Worm (Caenorhabditis elegans) whole organism, L4 larva: ENCODE data around the gene sdha-1.

Source experiments
- F26F4.8 ChIP-seq: fragments of 200-800 bp; sonication (Bioruptor generic); conservative IDR thresholded peaks from 2 replicates; pipeline ENCODE4 v1.3.6; 2022; ENCODE audit warnings: missing genetic modification characterization, missing compliant biosample characterization
- aly-2 ChIP-seq: sonication (generic microtip); optimal IDR thresholded peaks from 2 replicates; lab custom pipeline; 2018; ENCODE audit warnings: missing biosample characterization, missing genetic modification characterization
- cey-2 ChIP-seq: sonication (generic microtip); optimal IDR thresholded peaks from 3 replicates; lab custom pipeline; 2017; ENCODE audit warnings: missing genetic modification characterization, mild to moderate bottlenecking, missing compliant biosample characterization, antibody characterized with exemption, borderline replicate concordance; ENCODE audit not compliant: insufficient read depth
- dpl-1 ChIP-seq: fragments of 150-350 bp; optimal IDR thresholded peaks from 2 replicates; lab custom pipeline; 2014; ENCODE audit warnings: missing biosample characterization, missing genetic modification reagents, missing genetic modification characterization
- nhr-11 ChIP-seq: fragments of 150-350 bp; optimal IDR thresholded peaks from 2 replicates; lab custom pipeline; 2014; ENCODE audit warnings: missing biosample characterization, missing genetic modification characterization
- nhr-76 ChIP-seq: fragments of 150-350 bp; optimal IDR thresholded peaks from 2 replicates; lab custom pipeline; 2014; ENCODE audit warnings: missing biosample characterization, missing genetic modification characterization
- nhr-77 ChIP-seq: fragments of 150-350 bp; optimal IDR thresholded peaks from 2 replicates; lab custom pipeline; 2014; ENCODE audit warnings: missing biosample characterization, missing genetic modification characterization
- php-3 ChIP-seq: fragments of 200-800 bp; sonication (Bioruptor generic); IDR thresholded peaks from 2 replicates; pipeline ENCODE4 v1.3.6; 2022; ENCODE audit warnings: missing genetic modification reagents, missing genetic modification characterization, missing compliant biosample characterization
- skn-1 ChIP-seq: fragments of 150-350 bp; optimal IDR thresholded peaks from 2 replicates; lab custom pipeline; 2014; ENCODE audit warnings: missing biosample characterization, missing genetic modification characterization
- spr-1 ChIP-seq: sonication (generic microtip); optimal IDR thresholded peaks from 2 replicates; lab custom pipeline; 2016; ENCODE audit warnings: mild to moderate bottlenecking, missing genetic modification characterization, missing compliant biosample characterization
- unc-39 ChIP-seq: sonication (generic microtip); optimal IDR thresholded peaks from 2 replicates; lab custom pipeline; 2017; ENCODE audit warnings: missing biosample characterization, missing genetic modification characterization
- ztf-11 ChIP-seq: fragments of 150-350 bp; optimal IDR thresholded peaks from 2 replicates; lab custom pipeline; 2014; ENCODE audit warnings: missing biosample characterization, missing genetic modification characterization
- ztf-7 ChIP-seq: fragments of 150-350 bp; optimal IDR thresholded peaks from 2 replicates; lab custom pipeline; 2014; ENCODE audit warnings: missing biosample characterization, missing genetic modification characterization

DNA sequence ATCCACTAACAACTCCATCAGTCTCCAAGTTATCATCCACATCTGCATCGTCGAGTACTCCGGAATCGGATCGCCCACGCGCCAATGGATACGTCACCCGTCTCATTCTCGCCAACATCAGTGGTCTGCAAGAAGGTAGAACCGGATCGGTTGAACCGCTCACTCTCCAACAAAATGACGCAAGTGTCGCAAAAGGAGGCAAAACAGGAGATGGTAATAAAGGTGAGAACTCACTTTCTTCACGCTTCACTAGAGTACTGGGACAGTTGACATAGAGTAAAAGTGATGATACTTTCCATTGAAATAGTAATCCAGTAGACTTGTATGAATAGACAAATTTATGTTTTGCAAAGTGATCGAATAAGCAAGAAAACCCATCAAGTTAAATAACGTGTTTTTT, 36.7 kb downstream of the sdha-1 start:
- TF ChIP-seq aly-2 (tag; lab: Kevin White, UChicago) (no peak), dpl-1 (no peak), ztf-11 (tag; lab: Kevin White, UChicago) (no peak), ztf-7 (tag; lab: Kevin White, UChicago) (no peak), nhr-76 (tag; lab: Kevin White, UChicago) (no peak), cey-2 (tag; lab: Kevin White, UChicago) (no peak), F26F4.8 (no peak), php-3 (GFP tag; lab: Robert Waterston, UW) (no peak), skn-1 (tag; lab: Kevin White, UChicago) (no peak), unc-39 (tag; lab: Kevin White, UChicago) (no peak), nhr-77 (no peak), nhr-11 (tag; lab: Kevin White, UChicago) (no peak), spr-1 (tag; lab: Kevin White, UChicago) (no peak)
